Fruit fly (Drosophila melanogaster) whole organism, embryonic: ENCODE results near the gene Mic26-27.
A peak's percentile ranks its signal among the peaks of the same experiment; 100 is the strongest.

ENCODE experiments used
- CG10147 ChIP-seq: fragments of 200-800 bp; sonication (Bioruptor generic); optimal IDR thresholded peaks from 2 replicates; lab custom pipeline; 2019; ENCODE audit warnings: missing biosample characterization, mild to moderate bottlenecking, missing genetic modification characterization, moderate library complexity
- CG13894 ChIP-seq: fragments of 200-800 bp; sonication (Bioruptor generic); optimal IDR thresholded peaks from 3 replicates; lab custom pipeline; 2018; ENCODE audit warnings: missing biosample characterization, mild to moderate bottlenecking, missing genetic modification characterization, moderate library complexity
- CG32532 ChIP-seq: fragments of 200-800 bp; sonication (Bioruptor generic); IDR thresholded peaks from 2 replicates; pipeline ENCODE4 v1.3.6; 2022; ENCODE audit warnings: missing biosample characterization, missing genetic modification characterization
- bsh ChIP-seq, 2 experiments: fragments of 200-800 bp; sonication (Bioruptor generic); optimal IDR thresholded peaks; 2 replicates each; lab custom pipeline; 2017 to 2018; ENCODE audit warnings: mild to moderate bottlenecking in 2 of 2, missing biosample characterization in 2 of 2, missing genetic modification characterization in 2 of 2, moderate library complexity in 1 of 2
- chm ChIP-seq: fragments of 200-800 bp; sonication (Bioruptor generic); IDR thresholded peaks from 2 replicates; pipeline ENCODE4 v1.3.6; 2022; ENCODE audit warnings: missing biosample characterization, missing genetic modification characterization
- lmd ChIP-seq: fragments of 200-800 bp; sonication (Bioruptor generic); IDR thresholded peaks from 2 replicates; pipeline ENCODE4 v1.3.6; 2022; ENCODE audit warnings: missing biosample characterization, missing genetic modification characterization
- pan ChIP-seq, 4 experiments: fragments of >200 bp in 3 of 4; fragments of 200-800 bp in 1 of 4; sonication (Bioruptor generic) in 1 of 4; optimal IDR thresholded peaks in 3 of 4; IDR thresholded peaks in 1 of 4; 2 replicates each; pipeline versions ENCODE4 v1.3.6 to Lab custom; 2017 to 2022; ENCODE audit warnings: missing biosample characterization in 2 of 4, missing genetic modification characterization in 2 of 4, mixed read lengths in 1 of 4
- psq ChIP-seq: fragments of 200-800 bp; sonication (Bioruptor generic); optimal IDR thresholded peaks from 2 replicates; lab custom pipeline; 2017; ENCODE audit warnings: missing biosample characterization, missing genetic modification characterization
- run ChIP-seq: fragments of 200-800 bp; sonication (Bioruptor generic); optimal IDR thresholded peaks from 3 replicates; lab custom pipeline; 2018; ENCODE audit warnings: missing biosample characterization, mild to moderate bottlenecking, missing genetic modification characterization
- stwl ChIP-seq: fragments of 200-800 bp; sonication (Bioruptor generic); optimal IDR thresholded peaks from 3 replicates; lab custom pipeline; 2018; ENCODE audit warnings: missing biosample characterization, mild to moderate bottlenecking, missing genetic modification characterization, moderate library complexity

DNA sequence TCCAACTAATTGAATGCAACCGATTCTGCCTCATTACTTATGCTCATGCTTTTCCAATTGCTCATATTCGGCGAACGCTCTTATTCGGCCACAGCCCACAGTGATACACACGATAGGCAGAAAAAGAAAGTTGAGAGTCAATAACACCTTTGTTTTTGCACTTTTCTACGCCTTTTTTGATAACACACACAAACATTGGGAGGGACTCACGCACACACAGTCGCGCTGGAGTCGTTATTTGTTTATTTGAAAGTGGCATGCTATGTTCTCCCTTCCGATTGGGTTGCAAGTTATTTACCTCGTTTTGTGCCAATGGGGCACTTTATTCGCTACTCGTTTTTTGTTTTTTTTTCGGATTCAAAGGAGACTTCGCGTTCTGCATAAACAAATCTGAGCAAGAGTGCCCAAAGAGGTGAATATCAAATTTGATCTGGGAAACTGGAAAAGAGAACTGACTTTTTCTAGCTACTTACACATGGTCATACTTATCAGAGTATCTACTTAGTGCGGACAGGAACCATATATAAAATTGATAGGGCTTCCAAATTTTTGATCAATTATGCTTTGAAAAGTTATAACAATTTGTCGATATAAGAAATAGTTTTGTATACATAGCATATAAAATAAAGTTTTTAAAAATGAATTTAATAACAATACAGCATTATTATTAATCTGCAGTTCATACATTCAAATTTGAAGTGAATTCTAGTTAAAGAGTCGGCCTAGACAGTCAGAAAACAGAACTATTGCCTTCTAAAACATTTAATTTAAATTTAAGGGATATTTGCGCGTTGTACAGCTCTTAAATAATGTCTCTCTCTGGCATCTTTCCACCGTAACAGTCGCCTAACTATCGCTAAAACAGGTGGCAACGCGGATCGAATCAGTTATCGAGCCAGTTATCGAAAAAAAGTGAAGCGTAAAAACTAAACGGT is 48.1 kb downstream of the Mic26-27 start, which contains the start of the genes Mhcl and Akt:
- TF ChIP-seq pan (optimal IDR thresholded peaks at IDR 0.05; lab: Kevin White, UChicago) (no peak), pan (GFP tag; optimal IDR thresholded peaks at IDR 0.05 in 1 of 2, IDR thresholded peaks at IDR 0.05 in 1 of 2) (no peak), psq (GFP tag; lab: Kevin White, UChicago) (no peak), CG32532 (peak; percentile 53), stwl (tag; lab: Kevin White, UChicago) (peak; percentile 31), CG10147 (no peak), lmd (GFP tag; lab: Robert Waterston, UW) (0 out of 2 replicates have a peak, but pooled peaks have one; percentile 8), bsh (GFP tag; optimal IDR thresholded peaks at IDR 0.05; lab: Kevin White, UChicago) (peak in 1 of 2 experiments; percentile 2), CG13894 (tag; lab: Kevin White, UChicago) (peak; percentile 36), run (no peak), chm (GFP tag; lab: Robert Waterston, UW) (no peak)
